Worm (Caenorhabditis elegans) whole organism, late embryonic: Measurements from ENCODE around the gene Y37D8A.6.

Experiments used
- F13H6.1 ChIP-seq: sonication (generic microtip); optimal IDR thresholded peaks from 2 replicates; lab custom pipeline; 2016; ENCODE audit warnings: missing genetic modification characterization, missing compliant biosample characterization
- K02D7.2 ChIP-seq: sonication (generic microtip); optimal IDR thresholded peaks from 2 replicates; lab custom pipeline; 2017; ENCODE audit warnings: mild to moderate bottlenecking, missing genetic modification characterization, missing compliant biosample characterization
- K09A11.1 ChIP-seq: sonication (generic microtip); optimal IDR thresholded peaks from 2 replicates; lab custom pipeline; 2017; ENCODE audit warnings: antibody characterized with exemption, mild to moderate bottlenecking, missing genetic modification characterization, missing compliant biosample characterization; ENCODE audit not compliant: insufficient read depth
- Y22D7AL.16 ChIP-seq: sonication (generic microtip); optimal IDR thresholded peaks from 2 replicates; lab custom pipeline; 2016; ENCODE audit warnings: missing genetic modification characterization, missing compliant biosample characterization
- ahr-1 ChIP-seq: sonication (generic microtip); optimal IDR thresholded peaks from 2 replicates; lab custom pipeline; 2016; ENCODE audit warnings: missing genetic modification characterization, missing compliant biosample characterization
- ama-1 ChIP-seq: fragments of 150-350 bp; optimal IDR thresholded peaks from 2 replicates; lab custom pipeline; 2014
- ceh-18 ChIP-seq: sonication (generic microtip); optimal IDR thresholded peaks from 2 replicates; lab custom pipeline; 2016; ENCODE audit warnings: missing genetic modification characterization, missing compliant biosample characterization
- ceh-2 ChIP-seq: sonication (generic microtip); optimal IDR thresholded peaks from 2 replicates; lab custom pipeline; 2016; ENCODE audit warnings: missing genotype, missing genetic modification characterization, missing compliant biosample characterization
- ceh-22 ChIP-seq: sonication (generic microtip); optimal IDR thresholded peaks from 2 replicates; lab custom pipeline; 2017; ENCODE audit warnings: missing biosample characterization, missing genetic modification characterization
- ceh-24 ChIP-seq: sonication (generic microtip); optimal IDR thresholded peaks from 2 replicates; lab custom pipeline; 2016; ENCODE audit warnings: mild to moderate bottlenecking, missing genetic modification characterization, missing compliant biosample characterization
- ceh-48 ChIP-seq: sonication (generic microtip); optimal IDR thresholded peaks from 2 replicates; lab custom pipeline; 2016; ENCODE audit warnings: missing genetic modification characterization, inconsistent platforms, missing compliant biosample characterization
- elt-2 ChIP-seq: sonication (generic microtip); optimal IDR thresholded peaks from 2 replicates; lab custom pipeline; 2016; ENCODE audit warnings: missing genetic modification reagents, missing genetic modification characterization, missing compliant biosample characterization
- elt-4 ChIP-seq: sonication (generic microtip); optimal IDR thresholded peaks from 2 replicates; lab custom pipeline; 2016; ENCODE audit warnings: missing genetic modification characterization, missing compliant biosample characterization
- eyg-1 ChIP-seq: sonication (generic microtip); optimal IDR thresholded peaks from 2 replicates; lab custom pipeline; 2016; ENCODE audit warnings: missing genotype, missing genetic modification characterization, missing compliant biosample characterization
- fkh-6 ChIP-seq: sonication (generic microtip); optimal IDR thresholded peaks from 2 replicates; lab custom pipeline; 2016; ENCODE audit warnings: missing genetic modification characterization, missing compliant biosample characterization
- gmeb-2 ChIP-seq: sonication (generic microtip); optimal IDR thresholded peaks from 2 replicates; lab custom pipeline; 2016; ENCODE audit warnings: missing genetic modification characterization, inconsistent platforms, missing compliant biosample characterization
- hlh-15 ChIP-seq: sonication (generic microtip); optimal IDR thresholded peaks from 2 replicates; lab custom pipeline; 2016; ENCODE audit warnings: missing genetic modification characterization, missing compliant biosample characterization
- hlh-6 ChIP-seq: sonication (generic microtip); optimal IDR thresholded peaks from 2 replicates; lab custom pipeline; 2016; ENCODE audit warnings: missing genotype, missing genetic modification characterization, missing compliant biosample characterization
- lim-6 ChIP-seq: sonication (generic microtip); optimal IDR thresholded peaks from 2 replicates; lab custom pipeline; 2016; ENCODE audit warnings: missing genetic modification characterization, missing compliant biosample characterization
- lin-11 ChIP-seq: fragments of 200-800 bp; sonication (Bioruptor generic); optimal IDR thresholded peaks from 2 replicates; lab custom pipeline; 2018; ENCODE audit warnings: mild to moderate bottlenecking, missing genetic modification characterization, missing compliant biosample characterization
- mec-3 ChIP-seq: sonication (generic microtip); optimal IDR thresholded peaks from 2 replicates; lab custom pipeline; 2016; ENCODE audit warnings: borderline replicate concordance, missing genetic modification characterization, missing compliant biosample characterization
- nfya-1 ChIP-seq: sonication (generic microtip); optimal IDR thresholded peaks from 2 replicates; lab custom pipeline; 2017; ENCODE audit warnings: missing genetic modification characterization, mild to moderate bottlenecking, missing compliant biosample characterization, antibody characterized with exemption, moderate library complexity
- npax-4 ChIP-seq: sonication (generic microtip); optimal IDR thresholded peaks from 2 replicates; lab custom pipeline; 2016; ENCODE audit warnings: missing genetic modification characterization, missing compliant biosample characterization
- odd-2 ChIP-seq: sonication (generic microtip); optimal IDR thresholded peaks from 2 replicates; lab custom pipeline; 2017; ENCODE audit warnings: antibody characterized with exemption, mild to moderate bottlenecking, missing genetic modification characterization, missing compliant biosample characterization
- pag-3 ChIP-seq: sonication (generic microtip); optimal IDR thresholded peaks from 2 replicates; lab custom pipeline; 2016; ENCODE audit warnings: missing compliant biosample characterization, missing genetic modification characterization, borderline replicate concordance
- pax-1 ChIP-seq: fragments of 150-350 bp; optimal IDR thresholded peaks from 2 replicates; lab custom pipeline; 2014; ENCODE audit warnings: missing biosample characterization, missing genetic modification characterization
- pha-4 ChIP-seq: fragments of 150-350 bp; optimal IDR thresholded peaks from 2 replicates; lab custom pipeline; 2018; ENCODE audit warnings: missing biosample characterization, missing genetic modification reagents, missing genetic modification characterization
- pqm-1 ChIP-seq: sonication (generic microtip); optimal IDR thresholded peaks from 2 replicates; lab custom pipeline; 2016; ENCODE audit warnings: missing genetic modification characterization, missing compliant biosample characterization
- rnt-1 ChIP-seq: sonication (generic microtip); optimal IDR thresholded peaks from 2 replicates; lab custom pipeline; 2016; ENCODE audit warnings: missing genetic modification characterization, missing compliant biosample characterization
- sox-4 ChIP-seq: sonication (generic microtip); optimal IDR thresholded peaks from 2 replicates; lab custom pipeline; 2017; ENCODE audit warnings: mild to moderate bottlenecking, missing genetic modification characterization, inconsistent platforms, missing compliant biosample characterization
- syd-9 ChIP-seq: sonication (generic microtip); optimal IDR thresholded peaks from 2 replicates; lab custom pipeline; 2016; ENCODE audit warnings: mild to moderate bottlenecking, missing genetic modification characterization, moderate library complexity, missing compliant biosample characterization
- tbx-7 ChIP-seq: sonication (generic microtip); optimal IDR thresholded peaks from 2 replicates; lab custom pipeline; 2016; ENCODE audit warnings: missing genotype, missing genetic modification characterization, missing compliant biosample characterization
- ttx-3 ChIP-seq: sonication (generic microtip); optimal IDR thresholded peaks from 2 replicates; lab custom pipeline; 2016; ENCODE audit warnings: missing genetic modification reagents, missing genetic modification characterization, missing compliant biosample characterization
- unc-42 ChIP-seq: sonication (generic microtip); optimal IDR thresholded peaks from 2 replicates; lab custom pipeline; 2016; ENCODE audit warnings: missing genotype, missing genetic modification characterization, missing compliant biosample characterization
- unc-55 ChIP-seq: sonication (generic microtip); optimal IDR thresholded peaks from 2 replicates; lab custom pipeline; 2017; ENCODE audit warnings: missing biosample characterization, missing genetic modification reagents, missing genetic modification characterization
- zip-5 ChIP-seq: sonication (generic microtip); optimal IDR thresholded peaks from 2 replicates; lab custom pipeline; 2016; ENCODE audit warnings: missing genetic modification characterization, missing compliant biosample characterization
- ztf-16 ChIP-seq: sonication (generic microtip); optimal IDR thresholded peaks from 2 replicates; lab custom pipeline; 2017; ENCODE audit warnings: missing genetic modification characterization, missing compliant biosample characterization

The Y37D8A.6 gene

DNA sequence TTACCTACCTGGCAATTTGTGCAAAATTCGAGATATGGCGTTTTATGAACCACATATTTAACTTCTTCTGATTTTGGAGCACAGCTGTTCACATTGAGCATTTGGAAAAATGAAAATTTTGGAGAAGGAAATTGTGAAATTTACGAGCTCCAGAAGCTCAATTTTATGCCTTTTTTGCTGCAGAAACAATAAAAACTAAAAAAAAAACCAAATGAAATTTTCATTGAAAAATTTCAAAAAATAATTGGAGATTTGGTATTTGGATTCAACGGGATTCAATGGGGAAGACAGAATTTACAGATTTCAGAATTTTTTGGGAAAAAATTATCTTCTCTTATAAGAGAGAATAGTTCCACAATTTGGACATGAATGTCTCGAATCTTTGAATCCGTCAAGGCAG lies 13.5 kb downstream of the Y37D8A.6 start, which contains the start of gene Y37D8A.26:
Gene Y37D8A.26 (minus strand): TSS at position 101 of the 400 bp plus-strand sequence.
- TF ChIP-seq hlh-15 (tag; lab: Kevin White, UChicago): no peak
- no peak for TF ChIP-seq ceh-48
- no peak for TF ChIP-seq elt-4 (tag; lab: Kevin White, UChicago)
- TF ChIP-seq, all 69 proteins: peak for 0

DNA sequence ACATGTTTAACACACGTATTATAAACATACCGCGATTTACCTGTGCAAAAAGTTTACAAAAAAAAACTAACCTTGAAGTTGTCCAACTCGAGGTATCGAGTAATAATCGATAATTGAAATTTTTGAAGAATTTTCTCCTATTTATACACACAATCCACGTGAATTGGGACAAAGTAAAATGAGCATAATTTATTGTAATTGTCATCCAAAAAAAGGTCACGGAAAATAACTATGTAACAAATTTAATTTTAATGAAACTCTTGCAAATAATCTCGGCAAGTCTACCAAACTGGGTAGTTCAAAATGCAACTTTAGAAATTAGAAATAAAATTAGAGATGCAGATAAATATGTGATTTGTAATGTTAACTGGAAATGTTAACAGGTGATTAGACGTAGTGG lies 14.7 kb downstream of the Y37D8A.6 start, which contains the start of gene Y37D8A.5:
Gene Y37D8A.5 (minus strand): TSS at position 101 of the 400 bp plus-strand sequence.
- TF ChIP-seq rnt-1 (tag; lab: Kevin White, UChicago) (no peak), syd-9 (tag; lab: Kevin White, UChicago) (no peak), hlh-6 (no peak), zip-5 (tag; lab: Kevin White, UChicago) (no peak), nfya-1 (no peak), unc-55 (GFP tag; lab: Kevin White, UChicago) (no peak), ceh-22 (no peak), ceh-48 (no peak), elt-4 (tag; lab: Kevin White, UChicago) (no peak), lin-11 (tag; lab: Kevin White, UChicago) (no peak), ama-1 (lab: Kevin White, UChicago) (no peak), pax-1 (tag; lab: Kevin White, UChicago) (no peak), pha-4 (tag; lab: Kevin White, UChicago) (no peak), K09A11.1 (tag; lab: Kevin White, UChicago) (no peak), ahr-1 (no peak), fkh-6 (tag; lab: Kevin White, UChicago) (no peak), tbx-7 (no peak), gmeb-2 (tag; lab: Kevin White, UChicago) (no peak), ceh-2 (tag; lab: Kevin White, UChicago) (no peak)
- TF ChIP-seq, all 69 proteins: peak for 0

DNA sequence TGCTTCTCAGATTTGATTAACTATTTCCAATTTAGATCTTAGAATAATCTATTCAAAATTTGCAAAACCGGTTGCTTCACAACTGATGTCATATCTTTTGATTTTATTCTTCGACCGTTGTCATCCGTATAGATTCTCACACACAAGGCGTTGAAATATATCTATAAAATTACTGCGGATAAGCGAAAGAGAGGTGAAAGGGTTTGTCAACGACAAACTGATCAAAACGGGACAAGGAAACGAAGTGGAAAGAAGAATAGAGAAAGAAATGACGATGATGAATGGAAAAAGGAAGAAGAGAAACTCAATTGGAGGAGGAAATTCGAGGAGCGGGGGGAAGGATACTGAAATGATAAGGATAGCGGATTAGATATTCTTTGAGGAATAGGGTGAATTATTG lies 19.1 kb downstream of the Y37D8A.6 start:
- TF ChIP-seq K02D7.2 (no peak), pag-3 (tag; lab: Kevin White, UChicago) (no peak), unc-42 (no peak), odd-2 (tag; lab: Kevin White, UChicago) (no peak), Y22D7AL.16 (no peak), gmeb-2 (tag; lab: Kevin White, UChicago) (no peak), elt-2 (tag; lab: Kevin White, UChicago) (no peak), mec-3 (tag; lab: Kevin White, UChicago) (no peak), ztf-16 (tag; lab: Kevin White, UChicago) (no peak), sox-4 (tag; lab: Kevin White, UChicago) (no peak), rnt-1 (tag; lab: Kevin White, UChicago) (no peak), ceh-18 (tag; lab: Kevin White, UChicago) (no peak)

DNA sequence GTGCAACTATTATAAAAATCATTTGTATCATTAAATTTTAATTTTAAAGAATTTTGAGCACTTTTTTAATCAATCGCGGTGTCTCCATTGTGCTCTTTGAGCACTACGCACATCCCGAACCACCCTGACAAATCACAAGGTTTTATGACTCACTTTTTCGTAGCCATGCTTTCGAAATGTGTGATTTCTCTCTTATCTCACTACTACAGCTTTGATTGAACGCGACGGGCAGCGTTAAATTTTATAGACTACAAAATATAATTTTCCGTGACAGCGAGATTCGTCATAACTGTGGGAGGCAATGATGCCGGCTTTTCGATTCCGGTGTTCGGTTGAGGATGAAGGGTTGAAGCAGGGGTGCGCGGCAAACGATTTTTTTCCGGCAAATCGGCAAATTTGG lies 20.4 kb downstream of the Y37D8A.6 start:
- no peak for TF ChIP-seq pqm-1 (tag; lab: Kevin White, UChicago)
- no peak for TF ChIP-seq lim-6 (tag; lab: Kevin White, UChicago)
- TF ChIP-seq F13H6.1: no peak
- no peak for TF ChIP-seq lin-11 (tag; lab: Kevin White, UChicago)
- no peak for TF ChIP-seq ttx-3 (tag; lab: Kevin White, UChicago)
- no peak for TF ChIP-seq syd-9 (tag; lab: Kevin White, UChicago)
- TF ChIP-seq ceh-24: no peak
- TF ChIP-seq npax-4: no peak
- TF ChIP-seq eyg-1 (tag; lab: Kevin White, UChicago): no peak
